Worm (Caenorhabditis elegans) whole organism, L1 larva: ENCODE measurements around the gene Y57G11C.3.
A peak's percentile ranks its signal among the peaks of the same experiment; 100 is the strongest.

Experiments
- C04F5.9 ChIP-seq: sonication (generic microtip); optimal IDR thresholded peaks from 2 replicates; lab custom pipeline; 2016; ENCODE audit warnings: missing genetic modification characterization, missing compliant biosample characterization
- C34B4.2 ChIP-seq: sonication (generic microtip); optimal IDR thresholded peaks from 2 replicates; lab custom pipeline; 2017; ENCODE audit warnings: mild to moderate bottlenecking, missing genetic modification characterization, missing compliant biosample characterization
- F16B12.6 ChIP-seq: fragments of 150-350 bp; optimal IDR thresholded peaks from 2 replicates; lab custom pipeline; 2014; ENCODE audit warnings: missing biosample characterization, missing genetic modification characterization
- Y116A8C.19 ChIP-seq: sonication (generic microtip); optimal IDR thresholded peaks from 2 replicates; lab custom pipeline; 2016; ENCODE audit warnings: missing compliant biosample characterization, missing genetic modification characterization, borderline replicate concordance
- aha-1 ChIP-seq: fragments of 150-350 bp; optimal IDR thresholded peaks from 2 replicates; lab custom pipeline; 2014; ENCODE audit warnings: missing biosample characterization, missing genetic modification characterization
- aly-2 ChIP-seq: fragments of 150-350 bp; optimal IDR thresholded peaks from 2 replicates; lab custom pipeline; 2014; ENCODE audit warnings: missing biosample characterization, missing genetic modification characterization
- ceh-8 ChIP-seq: fragments of 200-800 bp; sonication (Bioruptor generic); optimal IDR thresholded peaks from 2 replicates; lab custom pipeline; 2018; ENCODE audit warnings: mild to moderate bottlenecking, missing genetic modification characterization, moderate library complexity, missing compliant biosample characterization
- ceh-82 ChIP-seq, 3 experiments: fragments of 150-350 bp in 1 of 3; sonication (generic microtip) in 2 of 3; optimal IDR thresholded peaks; 2 replicates each; lab custom pipeline; 2014 to 2017; ENCODE audit warnings: missing biosample characterization in 3 of 3, missing genetic modification characterization in 3 of 3
- ceh-90 ChIP-seq: sonication (generic microtip); optimal IDR thresholded peaks from 2 replicates; lab custom pipeline; 2016; ENCODE audit warnings: missing genetic modification characterization, missing compliant biosample characterization
- ces-1 ChIP-seq: fragments of 150-350 bp; optimal IDR thresholded peaks from 2 replicates; lab custom pipeline; 2014; ENCODE audit warnings: missing biosample characterization, missing genetic modification reagents, missing genetic modification characterization
- dpl-1 ChIP-seq, 3 experiments: fragments of 150-350 bp in 2 of 3; sonication (generic microtip) in 1 of 3; optimal IDR thresholded peaks; 2 replicates each; lab custom pipeline; 2014 to 2017; ENCODE audit warnings: missing biosample characterization in 3 of 3, missing genetic modification characterization in 3 of 3, missing genetic modification reagents in 3 of 3
- egl-13 ChIP-seq: sonication (generic microtip); optimal IDR thresholded peaks from 2 replicates; lab custom pipeline; 2016; ENCODE audit warnings: missing genotype, missing genetic modification reagents, missing genetic modification characterization, missing compliant biosample characterization
- egl-27 ChIP-seq, 2 experiments: fragments of 150-350 bp in 1 of 2; sonication (generic microtip); optimal IDR thresholded peaks; 3 replicates each; lab custom pipeline; 2017 to 2018; ENCODE audit warnings: missing biosample characterization in 2 of 2, missing genetic modification characterization in 2 of 2, missing genetic modification reagents in 2 of 2
- elt-2 ChIP-seq: sonication (generic microtip); optimal IDR thresholded peaks from 2 replicates; lab custom pipeline; 2016; ENCODE audit warnings: missing genetic modification characterization, mild to moderate bottlenecking, inconsistent platforms, missing compliant biosample characterization, missing genetic modification reagents
- elt-3 ChIP-seq, 6 experiments: fragments of 150-350 bp in 1 of 6; sonication (generic microtip); optimal IDR thresholded peaks; 2 replicates each; lab custom pipeline; 2017 to 2018; ENCODE audit warnings: missing biosample characterization in 6 of 6, missing genetic modification characterization in 6 of 6, inconsistent platforms in 1 of 6
- ets-5 ChIP-seq: fragments of 200-800 bp; sonication (Bioruptor generic); IDR thresholded peaks from 2 replicates; pipeline ENCODE4 v1.3.6; 2022; ENCODE audit warnings: missing genetic modification characterization, missing compliant biosample characterization
- fkh-10 ChIP-seq: sonication (generic microtip); optimal IDR thresholded peaks from 2 replicates; lab custom pipeline; 2017; ENCODE audit warnings: missing biosample characterization, missing genetic modification reagents, missing genetic modification characterization
- fkh-4 ChIP-seq: sonication (generic microtip); optimal IDR thresholded peaks from 2 replicates; lab custom pipeline; 2016; ENCODE audit warnings: missing compliant biosample characterization, missing genetic modification characterization, borderline replicate concordance
- fos-1 ChIP-seq: fragments of 150-350 bp; optimal IDR thresholded peaks from 2 replicates; lab custom pipeline; 2014; ENCODE audit warnings: missing biosample characterization, missing genetic modification characterization
- hpl-2 ChIP-seq: fragments of 150-350 bp; optimal IDR thresholded peaks from 2 replicates; lab custom pipeline; 2014; ENCODE audit warnings: missing biosample characterization, missing genetic modification reagents, missing genetic modification characterization
- lin-14 ChIP-seq: fragments of 200-800 bp; sonication (Bioruptor generic); optimal IDR thresholded peaks from 2 replicates; lab custom pipeline; 2018; ENCODE audit warnings: mild to moderate bottlenecking, missing genetic modification characterization, moderate library complexity, missing compliant biosample characterization
- lin-15B ChIP-seq: fragments of 150-350 bp; sonication (generic microtip); optimal IDR thresholded peaks from 3 replicates; lab custom pipeline; 2014; ENCODE audit warnings: missing biosample characterization, missing genetic modification characterization
- lin-39 ChIP-seq: fragments of 150-350 bp; optimal IDR thresholded peaks from 2 replicates; lab custom pipeline; 2014; ENCODE audit warnings: missing biosample characterization, missing genetic modification reagents, missing genetic modification characterization
- lir-3 ChIP-seq: sonication (generic microtip); optimal IDR thresholded peaks from 2 replicates; lab custom pipeline; 2016; ENCODE audit warnings: mild to moderate bottlenecking, missing genetic modification characterization, moderate library complexity, missing compliant biosample characterization; ENCODE audit not compliant: poor library complexity
- mab-9 ChIP-seq: fragments of 200-800 bp; sonication (Bioruptor generic); IDR thresholded peaks from 2 replicates; pipeline ENCODE4 v1.3.6; 2022; ENCODE audit warnings: missing genetic modification reagents, missing genetic modification characterization, missing compliant biosample characterization
- mdl-1 ChIP-seq, 2 experiments: fragments of 150-350 bp; optimal IDR thresholded peaks; 2 replicates each; lab custom pipeline; 2014 to 2017; ENCODE audit warnings: missing biosample characterization in 2 of 2, missing genetic modification characterization in 2 of 2, inconsistent platforms in 1 of 2
- mef-2 ChIP-seq: fragments of 150-350 bp; optimal IDR thresholded peaks from 2 replicates; lab custom pipeline; 2014; ENCODE audit warnings: missing biosample characterization, missing genetic modification characterization
- mep-1 ChIP-seq: fragments of 150-350 bp; optimal IDR thresholded peaks from 2 replicates; lab custom pipeline; 2014; ENCODE audit warnings: missing biosample characterization, missing genetic modification characterization
- nhr-11 ChIP-seq: fragments of 150-350 bp; optimal IDR thresholded peaks from 2 replicates; lab custom pipeline; 2014; ENCODE audit warnings: missing biosample characterization, missing genetic modification characterization
- nhr-12 ChIP-seq: sonication (generic microtip); optimal IDR thresholded peaks from 2 replicates; lab custom pipeline; 2017; ENCODE audit warnings: missing biosample characterization, missing genetic modification characterization
- nhr-20 ChIP-seq: sonication (generic microtip); optimal IDR thresholded peaks from 2 replicates; lab custom pipeline; 2016; ENCODE audit warnings: mild to moderate bottlenecking, missing genetic modification characterization, missing compliant biosample characterization
- nhr-28 ChIP-seq: fragments of 150-350 bp; optimal IDR thresholded peaks from 2 replicates; lab custom pipeline; 2014; ENCODE audit warnings: missing biosample characterization, missing genetic modification characterization
- nhr-47 ChIP-seq: sonication (generic microtip); optimal IDR thresholded peaks from 2 replicates; lab custom pipeline; 2016; ENCODE audit warnings: mild to moderate bottlenecking, missing genetic modification characterization, moderate library complexity, missing compliant biosample characterization
- nhr-77 ChIP-seq: fragments of 150-350 bp; optimal IDR thresholded peaks from 2 replicates; lab custom pipeline; 2014; ENCODE audit warnings: missing biosample characterization, missing genetic modification characterization
- nhr-84 ChIP-seq: sonication (generic microtip); optimal IDR thresholded peaks from 2 replicates; lab custom pipeline; 2017; ENCODE audit warnings: missing biosample characterization, missing genetic modification characterization
- nhr-85 ChIP-seq: sonication (generic microtip); peaks from one replicate; lab custom pipeline; 2016; ENCODE audit warnings: missing genetic modification characterization, inconsistent platforms, missing compliant biosample characterization
- pax-3 ChIP-seq: fragments of 200-800 bp; sonication (Bioruptor generic); optimal IDR thresholded peaks from 2 replicates; lab custom pipeline; 2018; ENCODE audit warnings: mild to moderate bottlenecking, missing genetic modification characterization, moderate library complexity, missing compliant biosample characterization
- pqm-1 ChIP-seq: sonication (generic microtip); optimal IDR thresholded peaks from 3 replicates; lab custom pipeline; 2017; ENCODE audit warnings: missing biosample characterization, missing genetic modification characterization
- rnt-1 ChIP-seq: sonication (generic microtip); optimal IDR thresholded peaks from 2 replicates; lab custom pipeline; 2016; ENCODE audit warnings: mild to moderate bottlenecking, missing genetic modification characterization, moderate library complexity, missing compliant biosample characterization
- snpc-4 ChIP-seq: fragments of 150-350 bp; optimal IDR thresholded peaks from 2 replicates; lab custom pipeline; 2014; ENCODE audit warnings: missing biosample characterization, missing genetic modification characterization
- snu-23 ChIP-seq: sonication (generic microtip); optimal IDR thresholded peaks from 2 replicates; lab custom pipeline; 2016; ENCODE audit warnings: missing genetic modification characterization, missing compliant biosample characterization
- sptf-1 ChIP-seq: fragments of 150-350 bp; optimal IDR thresholded peaks from 2 replicates; lab custom pipeline; 2014; ENCODE audit warnings: missing biosample characterization, missing genetic modification characterization
- sup-37 ChIP-seq: fragments of 200-800 bp; sonication (Bioruptor generic); optimal IDR thresholded peaks from 2 replicates; lab custom pipeline; 2018; ENCODE audit warnings: mild to moderate bottlenecking, missing genetic modification characterization, missing compliant biosample characterization
- tbx-2 ChIP-seq: sonication (generic microtip); optimal IDR thresholded peaks from 2 replicates; lab custom pipeline; 2016; ENCODE audit warnings: missing genetic modification characterization, missing compliant biosample characterization
- tlp-1 ChIP-seq: fragments of 150-350 bp; optimal IDR thresholded peaks from 2 replicates; lab custom pipeline; 2014; ENCODE audit warnings: missing biosample characterization, missing genetic modification characterization
- unc-130 ChIP-seq: fragments of 150-350 bp; optimal IDR thresholded peaks from 2 replicates; lab custom pipeline; 2017; ENCODE audit warnings: missing biosample characterization, missing genetic modification characterization, inconsistent platforms
- unc-30 ChIP-seq: sonication (generic microtip); optimal IDR thresholded peaks from 2 replicates; lab custom pipeline; 2017; ENCODE audit warnings: missing biosample characterization, missing genetic modification characterization
- unc-62 ChIP-seq: fragments of 150-350 bp; optimal IDR thresholded peaks from 2 replicates; lab custom pipeline; 2014; ENCODE audit warnings: missing biosample characterization, missing genetic modification reagents, missing genetic modification characterization
- unc-86 ChIP-seq: sonication (generic microtip); optimal IDR thresholded peaks from 2 replicates; lab custom pipeline; 2016; ENCODE audit warnings: missing genetic modification characterization, missing compliant biosample characterization
- unc-98 ChIP-seq: fragments of 200-800 bp; sonication (Bioruptor generic); IDR thresholded peaks from 2 replicates; pipeline ENCODE4 v1.3.6; 2022; ENCODE audit warnings: missing genetic modification characterization, missing compliant biosample characterization
- zag-1 ChIP-seq: fragments of 150-350 bp; optimal IDR thresholded peaks from 2 replicates; lab custom pipeline; 2014; ENCODE audit warnings: missing biosample characterization, missing genetic modification characterization
- zip-4 ChIP-seq: fragments of 200-800 bp; sonication (Bioruptor generic); optimal IDR thresholded peaks from 2 replicates; lab custom pipeline; 2018; ENCODE audit warnings: mild to moderate bottlenecking, missing genetic modification characterization, moderate library complexity, missing compliant biosample characterization
- ztf-4 ChIP-seq: fragments of 150-350 bp; optimal IDR thresholded peaks from 2 replicates; lab custom pipeline; 2014; ENCODE audit warnings: missing biosample characterization, missing genetic modification characterization

The Y57G11C.3 gene

ce11 chrIV:14767693-14768251, at the start of gene Y57G11C.3, which contains the start of gene mrps-7:
Y57G11C.3 (plus strand) TSS chrIV:14768201.
mrps-7 (minus strand) TSS chrIV:14767730.
- TF ChIP-seq mep-1 (tag; lab: Kevin White, UChicago), result peak; percentile 90
- peak; percentile 76 for TF ChIP-seq C04F5.9
- TF ChIP-seq nhr-84 (tag; lab: Kevin White, UChicago), result no peak
- TF ChIP-seq unc-98 (GFP tag; lab: Robert Waterston, UW), result no peak
- peak; percentile 97 for TF ChIP-seq lin-15B (tag; lab: Kevin White, UChicago)
- peak; percentile 48 to 67 for TF ChIP-seq egl-27 (tag; optimal IDR thresholded peaks at IDR 0.05; lab: Kevin White, UChicago)
- no peak for TF ChIP-seq sptf-1 (tag; lab: Kevin White, UChicago)
- TF ChIP-seq nhr-47 (tag; lab: Kevin White, UChicago), result peak; percentile 97
- TF ChIP-seq aly-2 (tag; lab: Kevin White, UChicago), result peak; percentile 94
- peak; percentile 71 for TF ChIP-seq lir-3 (tag; lab: Kevin White, UChicago)
- peak; percentile 57 for TF ChIP-seq fkh-4
- no peak for TF ChIP-seq unc-62 (GFP tag; lab: Kevin White, UChicago)
- TF ChIP-seq F16B12.6 (tag; lab: Kevin White, UChicago), result peak; percentile 60
- peak; percentile 33 for TF ChIP-seq nhr-12 (tag; lab: Kevin White, UChicago)
- TF ChIP-seq C34B4.2, result peak; percentile 54
- peak; percentile 93 for TF ChIP-seq nhr-77
- TF ChIP-seq fkh-10 (GFP tag; lab: Kevin White, UChicago), result peak; percentile 88
- TF ChIP-seq unc-30 (tag; lab: Kevin White, UChicago), result no peak
- peak; percentile 78 for TF ChIP-seq sup-37 (GFP tag; lab: Kevin White, UChicago)
- TF ChIP-seq elt-3 (tag; optimal IDR thresholded peaks at IDR 0.05; lab: Kevin White, UChicago), result peak in 3 of 6 experiments; percentile 42 to 93 (median 91)
- peak; percentile 95 for TF ChIP-seq rnt-1
- TF ChIP-seq ets-5 (GFP tag; lab: Robert Waterston, UW), result no peak
- peak; percentile 96 for TF ChIP-seq nhr-85 (tag; lab: Kevin White, UChicago)
- TF ChIP-seq aha-1 (tag; lab: Kevin White, UChicago), result peak; percentile 71
- peak; percentile 97 for TF ChIP-seq snu-23
- TF ChIP-seq ztf-4 (tag; lab: Kevin White, UChicago), result peak; percentile 70
- TF ChIP-seq nhr-20 (tag; lab: Kevin White, UChicago), result peak; percentile 96
- TF ChIP-seq unc-130 (tag; lab: Kevin White, UChicago), result peak; percentile 93
- peak; percentile 89 for TF ChIP-seq lin-39 (tag; lab: Kevin White, UChicago)
- TF ChIP-seq pax-3 (tag; lab: Kevin White, UChicago), result peak; percentile 87
- TF ChIP-seq fos-1, result peak; percentile 92
- no peak for TF ChIP-seq Y116A8C.19 (tag; lab: Kevin White, UChicago)
- TF ChIP-seq mef-2, result peak; percentile 82
- peak; percentile 92 for TF ChIP-seq zip-4 (GFP tag; lab: Kevin White, UChicago)
- peak; percentile 57 for TF ChIP-seq zag-1 (tag; lab: Kevin White, UChicago)
- peak; percentile 82 for TF ChIP-seq mab-9 (GFP tag; lab: Robert Waterston, UW)
- TF ChIP-seq tlp-1 (tag; lab: Kevin White, UChicago), result no peak
- TF ChIP-seq unc-86 (tag; lab: Kevin White, UChicago), result peak; percentile 93
- TF ChIP-seq snpc-4 (tag; lab: Kevin White, UChicago), result peak; percentile 89
- peak in 1 of 2 experiments; percentile 93 for TF ChIP-seq mdl-1 (tag; optimal IDR thresholded peaks at IDR 0.05; lab: Kevin White, UChicago)
- peak; percentile 81 to 86 (median 86) for TF ChIP-seq dpl-1 (GFP tag; optimal IDR thresholded peaks at IDR 0.05; lab: Kevin White, UChicago)
- peak; percentile 83 for TF ChIP-seq egl-13
- peak; percentile 95 for TF ChIP-seq tbx-2
- peak; percentile 13 for TF ChIP-seq pqm-1 (tag; lab: Kevin White, UChicago)
- TF ChIP-seq nhr-11 (tag; lab: Kevin White, UChicago), result peak; percentile 77
- peak; percentile 94 for TF ChIP-seq hpl-2
- peak; percentile 50 for TF ChIP-seq ceh-90 (tag; lab: Kevin White, UChicago)
- peak; percentile 88 for TF ChIP-seq ceh-8 (GFP tag; lab: Kevin White, UChicago)
- peak; percentile 65 for TF ChIP-seq elt-2 (tag; lab: Kevin White, UChicago)
- TF ChIP-seq ces-1, result no peak
- peak; percentile 96 for TF ChIP-seq lin-14 (GFP tag; lab: Kevin White, UChicago)
- TF ChIP-seq nhr-28, result no peak
- TF ChIP-seq ceh-82 (tag; optimal IDR thresholded peaks at IDR 0.05; lab: Kevin White, UChicago), result peak; percentile 95 to 98 (median 98)
